Worm (Caenorhabditis elegans) whole organism, L2 larva: ENCODE results near the gene Y43F8C.5.

Experiments
- C34F6.9 ChIP-seq: fragments of 150-350 bp; optimal IDR thresholded peaks from 2 replicates; lab custom pipeline; 2014; ENCODE audit warnings: missing biosample characterization, missing genetic modification characterization
- Y55F3AM.14 ChIP-seq: fragments of 200-800 bp; sonication (Bioruptor generic); optimal IDR thresholded peaks from 2 replicates; lab custom pipeline; 2018; ENCODE audit warnings: mild to moderate bottlenecking, missing genetic modification characterization, missing compliant biosample characterization
- ceh-82 ChIP-seq: fragments of 150-350 bp; optimal IDR thresholded peaks from 2 replicates; lab custom pipeline; 2014; ENCODE audit warnings: missing biosample characterization, missing genetic modification characterization
- lin-13 ChIP-seq: fragments of 150-350 bp; optimal IDR thresholded peaks from 2 replicates; lab custom pipeline; 2014; ENCODE audit warnings: missing biosample characterization, missing genetic modification reagents, missing genetic modification characterization
- lin-39 ChIP-seq: fragments of 150-350 bp; optimal IDR thresholded peaks from 2 replicates; lab custom pipeline; 2014; ENCODE audit warnings: missing biosample characterization, missing genetic modification reagents, missing genetic modification characterization
- mab-5 ChIP-seq: fragments of 150-350 bp; optimal IDR thresholded peaks from 2 replicates; lab custom pipeline; 2014; ENCODE audit warnings: missing biosample characterization, missing genetic modification characterization
- nhr-237 ChIP-seq: fragments of 150-350 bp; optimal IDR thresholded peaks from 2 replicates; lab custom pipeline; 2014; ENCODE audit warnings: missing biosample characterization, missing genetic modification characterization
- nhr-77 ChIP-seq: fragments of 150-350 bp; optimal IDR thresholded peaks from 2 replicates; lab custom pipeline; 2014; ENCODE audit warnings: missing biosample characterization, missing genetic modification characterization
- skn-1 ChIP-seq: sonication (generic microtip); optimal IDR thresholded peaks from 2 replicates; lab custom pipeline; 2017; ENCODE audit warnings: missing biosample characterization, missing genetic modification characterization
- sma-3 ChIP-seq: sonication (generic microtip); optimal IDR thresholded peaks from 2 replicates; lab custom pipeline; 2016; ENCODE audit warnings: missing genetic modification reagents, missing genetic modification characterization, missing compliant biosample characterization
- snpc-4 ChIP-seq: fragments of 150-350 bp; optimal IDR thresholded peaks from 2 replicates; lab custom pipeline; 2014; ENCODE audit warnings: missing biosample characterization, missing genetic modification characterization
- unc-39 ChIP-seq: fragments of 150-350 bp; optimal IDR thresholded peaks from 2 replicates; lab custom pipeline; 2014; ENCODE audit warnings: missing biosample characterization, missing genetic modification characterization

- no peak for TF ChIP-seq C34F6.9
- no peak for TF ChIP-seq snpc-4 (tag; lab: Kevin White, UChicago)
- TF ChIP-seq unc-39 = no peak
- no peak for TF ChIP-seq lin-39 (tag; lab: Kevin White, UChicago)
- no peak for TF ChIP-seq sma-3 (GFP tag; lab: Kevin White, UChicago)
- no peak for TF ChIP-seq Y55F3AM.14
- TF ChIP-seq nhr-237 (tag; lab: Kevin White, UChicago) = no peak
- TF ChIP-seq nhr-77 (tag; lab: Kevin White, UChicago) = no peak
- TF ChIP-seq lin-13 = no peak
- TF ChIP-seq mab-5 (tag; lab: Kevin White, UChicago) = no peak
- TF ChIP-seq skn-1 = no peak
- no peak for TF ChIP-seq ceh-82 (tag; lab: Kevin White, UChicago)
Observed at ce11 chrV:19634197-19634596, 1.8 kb upstream of the Y43F8C.5 start.
